Worm (Caenorhabditis elegans) whole organism, late embryonic: Measurements from ENCODE around the gene trk-1.

ENCODE experiments used
- F13H6.1 ChIP-seq: sonication (generic microtip); optimal IDR thresholded peaks from 2 replicates; lab custom pipeline; 2016; ENCODE audit warnings: missing genetic modification characterization, missing compliant biosample characterization
- Y22D7AL.16 ChIP-seq: sonication (generic microtip); optimal IDR thresholded peaks from 2 replicates; lab custom pipeline; 2016; ENCODE audit warnings: missing genetic modification characterization, missing compliant biosample characterization
- ceh-14 ChIP-seq: sonication (generic microtip); optimal IDR thresholded peaks from 2 replicates; lab custom pipeline; 2016; ENCODE audit warnings: missing genotype, missing genetic modification characterization, missing compliant biosample characterization
- ceh-18 ChIP-seq: sonication (generic microtip); optimal IDR thresholded peaks from 2 replicates; lab custom pipeline; 2016; ENCODE audit warnings: missing genetic modification characterization, missing compliant biosample characterization
- ceh-34 ChIP-seq: sonication (generic microtip); optimal IDR thresholded peaks from 2 replicates; lab custom pipeline; 2016; ENCODE audit warnings: mild to moderate bottlenecking, missing genetic modification characterization, missing compliant biosample characterization
- dmd-4 ChIP-seq: sonication (generic microtip); optimal IDR thresholded peaks from 2 replicates; lab custom pipeline; 2016; ENCODE audit warnings: borderline replicate concordance, missing genetic modification characterization, missing compliant biosample characterization
- fkh-10 ChIP-seq: fragments of 150-350 bp; optimal IDR thresholded peaks from 2 replicates; lab custom pipeline; 2014; ENCODE audit warnings: missing biosample characterization, missing genetic modification reagents, missing genetic modification characterization
- gmeb-2 ChIP-seq: sonication (generic microtip); optimal IDR thresholded peaks from 2 replicates; lab custom pipeline; 2016; ENCODE audit warnings: missing genetic modification characterization, inconsistent platforms, missing compliant biosample characterization
- pag-3 ChIP-seq: sonication (generic microtip); optimal IDR thresholded peaks from 2 replicates; lab custom pipeline; 2016; ENCODE audit warnings: missing compliant biosample characterization, missing genetic modification characterization, borderline replicate concordance
- pha-2 ChIP-seq: sonication (generic microtip); optimal IDR thresholded peaks from 2 replicates; lab custom pipeline; 2017; ENCODE audit warnings: mild to moderate bottlenecking, missing genetic modification characterization, missing compliant biosample characterization
- pha-4 ChIP-seq: fragments of 150-350 bp; optimal IDR thresholded peaks from 2 replicates; lab custom pipeline; 2018; ENCODE audit warnings: missing biosample characterization, missing genetic modification reagents, missing genetic modification characterization
- ztf-16 ChIP-seq: sonication (generic microtip); optimal IDR thresholded peaks from 2 replicates; lab custom pipeline; 2017; ENCODE audit warnings: missing genetic modification characterization, missing compliant biosample characterization

DNA sequence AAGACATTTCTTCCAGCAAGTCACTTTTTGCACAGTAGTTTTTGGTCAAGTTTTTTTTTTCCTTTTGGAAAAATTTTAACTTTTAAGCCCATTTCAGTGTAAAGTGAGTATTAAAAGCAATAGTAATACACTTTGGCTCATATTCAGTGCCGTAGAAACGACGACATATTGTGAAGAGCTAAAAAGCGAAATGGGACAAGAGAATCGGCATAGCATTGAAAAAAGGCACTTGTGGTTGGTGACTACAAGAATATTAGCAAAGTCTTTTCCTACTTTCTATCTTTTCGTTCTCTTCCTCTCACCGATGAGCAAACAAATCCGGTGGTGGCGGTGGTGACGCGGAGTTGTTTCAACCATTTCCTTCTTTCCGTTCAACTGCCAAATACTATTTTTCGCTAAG, 19.9 kb downstream of the trk-1 start, which contains the start of gene acs-22:
- TF ChIP-seq pha-4 (tag; lab: Kevin White, UChicago), result no peak
- TF ChIP-seq pag-3 (tag; lab: Kevin White, UChicago), result no peak
- TF ChIP-seq ceh-34 (tag; lab: Kevin White, UChicago), result no peak
- TF ChIP-seq dmd-4, result no peak
- TF ChIP-seq gmeb-2 (tag; lab: Kevin White, UChicago), result no peak
- TF ChIP-seq fkh-10 (GFP tag; lab: Kevin White, UChicago), result no peak
- no peak for TF ChIP-seq ztf-16
- no peak for TF ChIP-seq ceh-18
- no peak for TF ChIP-seq Y22D7AL.16 (tag; lab: Kevin White, UChicago)
- no peak for TF ChIP-seq ceh-14 (tag; lab: Kevin White, UChicago)
- TF ChIP-seq F13H6.1 (tag; lab: Kevin White, UChicago), result no peak
- TF ChIP-seq pha-2, result no peak
